Worm (Caenorhabditis elegans): Measurements from ENCODE around the gene bar-1.

The bar-1 gene

DNA sequence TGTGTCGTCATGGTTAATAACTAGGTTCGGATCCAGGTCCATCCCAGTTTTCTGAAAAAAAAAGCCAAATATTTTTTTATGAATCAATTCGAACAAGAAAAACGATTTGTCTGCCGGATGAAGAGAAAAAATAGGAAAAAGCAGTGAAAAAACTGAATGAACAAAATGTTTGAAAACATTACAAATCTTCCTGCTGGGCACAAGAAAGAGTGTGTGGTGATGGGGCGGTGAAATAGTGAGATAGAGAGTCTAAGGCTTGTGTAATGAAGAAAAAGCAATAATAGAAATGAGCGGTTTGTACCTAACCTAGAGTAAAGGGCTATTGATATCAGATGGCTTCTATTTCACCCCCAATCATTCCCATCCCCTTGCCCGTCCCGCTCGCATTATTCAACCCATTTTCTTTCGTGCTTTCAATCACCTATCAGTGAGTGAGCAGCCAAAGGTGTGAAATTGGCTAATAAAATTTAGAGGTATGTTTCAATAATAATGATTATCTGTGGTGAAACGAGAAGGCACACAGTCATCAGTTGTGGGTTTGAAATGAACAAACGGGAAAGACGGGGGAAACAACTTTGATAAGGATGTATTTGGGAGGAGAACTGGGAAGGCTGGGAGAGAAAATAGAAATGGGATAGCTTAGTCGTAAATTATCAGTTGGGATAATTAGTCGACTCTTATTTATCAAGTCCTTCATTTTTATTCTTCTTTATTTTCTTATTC is at the start of gene bar-1:
bar-1 (minus strand) TSS at position 51 of the 723 bp plus-strand sequence.
- TF ChIP-seq unc-62 (GFP tag; optimal IDR thresholded peaks at IDR 0.05): no peak

DNA sequence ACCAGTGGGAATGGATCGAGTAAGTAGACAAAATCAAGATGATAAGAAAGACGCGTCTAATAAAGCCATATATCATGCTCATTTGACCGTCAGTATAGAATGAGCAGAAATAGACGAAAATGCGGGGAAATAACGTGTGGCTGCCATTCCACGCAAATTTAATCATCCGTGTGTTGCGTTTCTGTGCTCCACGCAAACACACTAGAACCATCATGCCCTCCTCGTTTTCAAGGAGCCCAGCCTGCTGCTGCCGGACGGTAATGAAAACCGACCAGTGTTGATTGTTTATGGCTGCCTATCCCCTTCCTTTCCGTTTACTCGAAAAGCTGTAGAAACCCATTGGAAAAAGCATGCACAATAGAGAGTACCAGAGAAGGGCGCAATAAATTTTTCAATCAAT is 49.8 kb upstream of the bar-1 start:
- TF ChIP-seq unc-62 (GFP tag; optimal IDR thresholded peaks at IDR 0.05): no peak

DNA sequence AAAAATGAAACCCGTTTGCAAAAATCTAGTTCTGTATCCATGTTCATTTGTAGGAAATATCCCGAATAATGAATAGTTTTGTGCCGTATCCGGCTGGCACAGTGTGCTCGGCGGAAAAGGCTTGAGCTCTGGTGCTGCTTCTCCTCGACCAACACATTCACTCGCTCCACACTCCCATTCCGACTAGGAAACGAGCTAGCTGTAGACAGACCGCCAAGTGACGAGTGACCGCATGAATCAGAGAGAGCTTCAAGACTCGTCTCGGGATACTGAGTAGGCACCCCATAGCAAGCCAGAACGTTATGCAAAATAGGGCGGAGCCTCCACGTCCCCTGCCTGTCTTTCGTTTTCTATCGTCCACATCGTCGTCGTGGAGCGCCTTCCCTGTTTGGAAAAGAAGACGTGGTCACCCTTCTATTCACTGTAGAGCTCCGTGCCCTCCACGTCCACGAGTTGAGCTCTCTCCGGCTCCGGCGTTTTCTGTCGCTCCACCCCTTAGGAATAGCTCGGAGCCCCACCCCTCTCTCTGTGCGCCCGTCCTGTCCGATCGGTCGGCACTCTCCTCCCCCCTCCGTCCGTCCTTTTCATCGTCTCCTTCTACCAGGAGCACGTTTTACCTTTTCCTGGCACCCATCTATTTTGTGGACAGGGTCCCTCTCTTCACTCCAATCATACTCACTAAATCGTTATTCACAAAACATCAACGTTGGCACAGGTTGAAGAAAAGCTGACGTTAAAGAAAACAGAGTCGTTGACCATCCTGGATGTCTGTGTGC is 47.5 kb upstream of the bar-1 start, which contains the start of gene syd-9:
syd-9 (plus strand) TSS at position 394 of the 776 bp plus-strand sequence.
- TF ChIP-seq unc-62 (GFP tag; optimal IDR thresholded peaks at IDR 0.05): no peak

DNA sequence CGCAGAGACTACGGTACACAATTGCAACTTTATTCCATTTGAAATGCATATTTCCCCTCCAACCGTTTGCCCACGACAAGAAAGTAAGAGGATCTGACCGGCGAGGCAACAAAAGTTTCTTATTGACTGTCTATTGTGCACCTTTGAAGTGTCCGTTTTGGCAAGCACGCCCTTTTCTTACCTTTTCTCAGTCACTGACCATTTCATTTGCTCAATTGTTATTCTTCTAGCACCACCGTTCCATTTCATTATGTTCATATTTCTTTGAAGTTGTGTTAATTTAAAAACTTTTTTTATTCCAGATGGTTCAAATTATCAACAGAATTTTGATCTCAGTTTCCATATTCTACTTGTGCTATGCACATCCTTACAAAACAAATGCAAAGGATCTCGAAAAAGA is 41.0 kb upstream of the bar-1 start, which contains the start of gene spp-22:
spp-22 (plus strand) TSS at position 301 of the 400 bp plus-strand sequence.
- TF ChIP-seq unc-62 (GFP tag; optimal IDR thresholded peaks at IDR 0.05): no peak

DNA sequence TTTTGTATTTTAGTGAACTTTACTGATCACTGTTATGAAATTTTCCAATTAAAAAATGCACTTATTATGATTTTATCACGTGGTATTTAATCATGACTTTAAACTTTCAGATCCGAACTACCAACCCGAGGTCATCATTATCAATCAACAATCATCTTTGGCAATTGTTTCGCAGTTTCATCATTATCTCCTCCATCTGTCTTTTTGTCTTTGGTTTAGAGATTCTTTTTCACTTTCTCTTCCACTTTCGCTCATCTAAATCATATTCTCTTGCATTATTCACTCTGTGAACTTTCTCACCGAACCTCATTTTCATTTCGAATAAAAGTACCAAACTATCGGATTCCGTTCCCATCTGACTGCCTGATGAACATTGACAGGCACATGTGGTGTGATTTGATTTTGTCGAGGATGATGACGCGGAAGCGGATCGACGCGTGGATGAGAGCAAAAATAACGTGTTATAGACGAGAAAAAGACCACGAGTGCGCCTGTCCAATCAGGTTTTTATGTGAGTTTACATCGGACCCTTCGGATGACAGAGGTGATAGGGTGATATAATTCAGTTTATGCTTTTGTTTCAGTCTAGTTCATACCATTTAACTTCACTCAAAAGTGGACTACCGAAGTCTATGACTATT is 40.2 kb upstream of the bar-1 start:
- no peak for TF ChIP-seq unc-62 (GFP tag; optimal IDR thresholded peaks at IDR 0.05)

DNA sequence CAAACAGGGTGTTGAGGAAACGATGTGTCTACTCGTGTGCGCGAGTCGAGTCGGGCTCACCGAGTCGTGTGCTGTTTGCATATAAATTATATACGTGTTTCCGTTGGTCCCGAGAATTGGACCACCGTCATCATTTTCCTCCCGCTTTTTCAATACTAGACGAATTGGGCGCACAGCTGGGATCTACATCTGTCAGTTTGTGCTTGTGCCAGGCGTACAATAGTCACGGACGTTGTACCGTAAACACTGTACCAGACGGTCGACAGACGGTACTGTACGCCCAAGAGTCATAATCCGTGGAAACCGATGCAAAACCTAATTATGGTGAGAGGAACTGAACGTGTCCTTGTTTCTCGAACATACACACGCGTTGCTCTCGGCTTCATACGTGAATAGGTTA is 38.7 kb upstream of the bar-1 start:
- TF ChIP-seq unc-62 (GFP tag; optimal IDR thresholded peaks at IDR 0.05): no peak

DNA sequence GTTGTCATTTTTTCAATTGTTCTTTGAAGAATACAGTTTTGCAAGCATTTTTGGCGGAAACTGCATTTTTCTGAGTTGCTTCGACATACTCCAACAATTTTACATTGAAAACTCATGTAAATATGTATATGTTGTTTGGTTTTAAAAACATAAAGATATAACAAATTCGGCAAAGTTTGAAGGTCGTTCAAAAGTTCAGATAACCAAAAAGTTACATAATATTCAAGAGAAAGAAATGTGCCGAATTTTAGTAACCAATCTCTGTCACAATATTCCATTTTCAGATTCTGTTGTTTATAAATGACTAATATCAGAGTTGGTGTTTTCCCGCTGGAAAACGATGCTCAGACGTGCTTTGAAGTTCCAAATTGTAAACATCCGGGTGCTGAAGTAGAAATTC is 36.0 kb upstream of the bar-1 start, which contains the start of gene ZK867.2:
ZK867.2 (plus strand) TSS at position 301 of the 400 bp plus-strand sequence.
- no peak for TF ChIP-seq unc-62 (GFP tag; optimal IDR thresholded peaks at IDR 0.05)

DNA sequence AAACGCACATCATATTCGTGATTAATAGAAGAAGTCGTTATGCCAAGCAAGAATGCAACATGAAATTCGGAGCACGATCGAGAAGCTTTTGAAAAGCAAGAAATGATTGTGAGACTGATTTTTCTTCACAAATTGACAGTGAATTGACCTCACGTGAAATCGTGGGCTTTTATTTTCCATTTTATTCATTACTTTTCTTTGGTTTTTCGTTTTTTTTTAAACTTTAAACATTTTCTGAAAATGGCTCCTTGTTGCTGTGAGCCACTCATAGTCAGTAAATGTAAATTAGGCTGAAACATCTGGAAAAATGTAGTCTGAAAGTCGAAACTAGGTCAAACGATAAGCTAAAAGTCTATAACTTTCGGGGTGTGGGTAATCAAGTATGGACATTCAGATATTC is 34.8 kb upstream of the bar-1 start, which contains the start of gene C55B6.5:
C55B6.5 (minus strand) TSS at position 101 of the 400 bp plus-strand sequence.
- no peak for TF ChIP-seq unc-62 (GFP tag; optimal IDR thresholded peaks at IDR 0.05)

DNA sequence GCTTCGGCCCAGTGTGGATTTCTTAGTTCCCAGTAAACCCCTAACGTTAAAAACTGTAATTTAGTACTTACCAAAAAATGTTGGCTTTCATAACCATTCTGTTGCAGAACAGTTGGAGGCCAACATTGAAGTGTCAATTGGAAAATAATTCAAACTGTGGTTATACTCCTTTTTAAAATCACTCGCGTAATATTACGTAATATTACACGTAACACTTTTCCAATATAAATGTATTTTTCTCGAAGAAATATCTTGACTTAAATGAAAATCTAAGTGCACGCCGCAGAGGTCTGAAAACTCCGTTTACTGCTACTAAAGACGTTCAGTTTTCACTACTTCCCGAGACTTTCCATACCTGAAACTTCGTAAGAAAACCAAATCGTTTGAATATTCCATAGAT is 33.8 kb upstream of the bar-1 start:
- no peak for TF ChIP-seq unc-62 (GFP tag; optimal IDR thresholded peaks at IDR 0.05)

DNA sequence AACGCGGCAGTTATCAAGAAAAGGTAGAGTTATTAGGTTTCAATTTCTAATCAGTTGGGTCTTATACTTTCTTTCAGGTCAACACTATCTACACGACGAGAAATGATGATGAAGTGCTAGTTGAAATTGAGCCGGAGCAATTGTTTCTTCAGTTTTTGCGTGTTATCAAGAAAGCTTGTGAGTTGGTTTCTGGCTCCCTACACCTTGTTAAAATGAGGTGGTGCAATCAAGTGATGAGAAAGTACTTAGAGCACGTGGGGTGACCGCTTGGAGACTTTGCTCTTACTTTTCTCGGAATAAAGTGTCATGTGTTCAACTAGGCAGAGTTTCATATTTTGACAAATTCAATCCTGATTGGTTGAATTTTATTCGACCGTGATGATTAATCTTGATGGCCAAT is 30.1 kb upstream of the bar-1 start:
- no peak for TF ChIP-seq unc-62 (GFP tag; optimal IDR thresholded peaks at IDR 0.05)

DNA sequence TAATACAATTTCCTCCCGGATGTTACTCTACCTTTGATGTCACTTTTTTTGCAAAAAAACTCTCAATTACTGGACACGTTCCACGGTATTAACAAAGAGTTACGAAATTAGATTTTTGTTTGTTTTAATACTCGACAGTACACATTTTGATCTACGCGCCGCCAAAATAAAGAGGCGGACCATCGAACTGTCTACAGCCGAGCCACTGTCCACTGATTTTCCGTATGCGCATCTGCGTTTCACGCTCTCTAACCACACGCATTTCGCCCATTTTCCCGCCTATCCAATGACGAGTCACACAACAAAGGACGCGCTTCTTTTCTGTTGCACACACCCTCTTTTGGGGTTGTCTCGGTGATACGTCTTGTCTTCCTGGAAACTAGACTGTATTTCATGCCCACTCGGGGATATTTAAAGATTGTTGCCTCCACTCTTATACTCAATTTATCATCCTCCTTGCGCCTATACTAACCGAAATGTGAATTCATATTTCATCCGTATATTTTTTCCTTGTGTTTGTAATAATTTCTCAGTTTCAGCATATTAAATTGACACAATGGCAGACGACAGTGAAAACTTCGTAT is 29.5 kb upstream of the bar-1 start, which contains the start of gene C55B6.1:
C55B6.1 (plus strand) TSS at position 534 of the 584 bp plus-strand sequence.
- TF ChIP-seq unc-62 (GFP tag; optimal IDR thresholded peaks at IDR 0.05): no peak

DNA sequence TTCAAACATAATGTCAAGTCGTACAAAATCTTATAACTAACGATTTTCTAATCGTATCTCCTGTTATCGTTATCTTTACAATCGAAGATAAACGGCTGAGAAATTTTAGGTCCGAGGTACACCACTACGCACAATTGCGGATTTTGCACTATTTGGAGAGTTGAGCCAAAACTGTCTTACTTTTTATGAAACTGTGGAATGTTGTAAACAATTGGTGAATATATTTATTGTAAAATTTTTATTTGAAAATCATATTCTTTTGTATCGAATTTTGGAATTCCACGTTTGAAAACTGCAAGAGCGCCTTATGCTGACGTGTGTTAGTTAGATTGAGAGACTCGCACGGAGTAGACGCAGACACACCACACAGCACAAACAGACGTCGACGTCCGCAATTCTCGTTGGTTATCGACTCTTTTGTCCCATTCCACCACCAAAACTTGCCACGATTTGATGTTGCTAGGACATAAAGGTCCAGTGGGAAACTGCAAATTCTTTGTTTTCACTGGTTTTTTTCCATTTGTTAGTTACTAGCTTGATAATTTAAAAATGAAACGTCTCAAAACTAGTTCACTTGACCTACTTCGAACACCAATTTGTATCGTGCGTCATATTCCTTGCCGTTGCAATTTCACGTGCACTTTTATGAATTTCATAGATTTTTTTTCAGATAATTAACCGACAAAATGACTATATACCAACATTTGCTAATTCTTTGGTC is 23.6 kb upstream of the bar-1 start, which contains the start of gene dnj-7:
dnj-7 (plus strand) TSS at position 671 of the 721 bp plus-strand sequence.
- no peak for TF ChIP-seq unc-62 (GFP tag; optimal IDR thresholded peaks at IDR 0.05)

DNA sequence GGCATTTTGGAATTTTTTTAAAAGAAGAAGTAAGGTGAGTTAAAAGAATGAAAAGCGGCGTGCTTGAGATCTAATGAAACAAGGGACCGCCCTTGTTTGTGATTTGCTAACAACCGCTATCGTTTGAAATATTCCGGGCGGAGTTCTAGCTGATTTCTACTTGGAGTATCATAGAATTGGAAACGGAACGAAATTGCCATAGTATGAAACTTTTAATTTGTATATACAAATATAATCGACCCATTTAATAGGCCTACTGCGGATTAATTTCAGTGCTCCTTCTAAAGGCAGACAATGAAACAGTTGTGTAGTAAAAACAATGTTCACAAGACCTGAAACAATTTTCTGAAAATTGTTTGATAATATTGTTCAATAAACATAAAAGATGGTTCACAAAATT is 21.5 kb upstream of the bar-1 start, which contains the start of gene C55B6.7:
C55B6.7 (minus strand) TSS at position 101 of the 400 bp plus-strand sequence.
- no peak for TF ChIP-seq unc-62 (GFP tag; optimal IDR thresholded peaks at IDR 0.05)

DNA sequence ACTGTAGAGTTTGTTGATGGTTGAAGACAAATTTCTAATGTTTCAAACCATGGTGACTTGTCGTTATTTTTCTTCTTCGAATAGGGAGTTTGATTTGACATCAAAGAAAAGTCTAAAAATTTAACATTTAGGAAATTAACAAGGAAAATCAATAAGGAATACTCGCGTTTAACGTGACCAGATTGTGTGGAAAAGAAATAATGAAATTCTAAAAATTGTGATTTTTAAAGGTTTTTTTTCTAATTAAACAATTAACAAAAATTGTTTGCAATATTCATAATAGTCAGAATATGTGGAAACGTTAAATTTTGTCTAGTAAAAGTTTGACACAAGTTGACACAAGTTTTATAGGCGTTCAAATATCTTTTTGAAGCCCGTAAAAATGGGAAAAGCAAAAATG is 17.2 kb upstream of the bar-1 start, which contains the start of gene C55B6.4:
C55B6.4 (minus strand) TSS at position 101 of the 400 bp plus-strand sequence.
- TF ChIP-seq unc-62 (GFP tag; optimal IDR thresholded peaks at IDR 0.05): no peak

DNA sequence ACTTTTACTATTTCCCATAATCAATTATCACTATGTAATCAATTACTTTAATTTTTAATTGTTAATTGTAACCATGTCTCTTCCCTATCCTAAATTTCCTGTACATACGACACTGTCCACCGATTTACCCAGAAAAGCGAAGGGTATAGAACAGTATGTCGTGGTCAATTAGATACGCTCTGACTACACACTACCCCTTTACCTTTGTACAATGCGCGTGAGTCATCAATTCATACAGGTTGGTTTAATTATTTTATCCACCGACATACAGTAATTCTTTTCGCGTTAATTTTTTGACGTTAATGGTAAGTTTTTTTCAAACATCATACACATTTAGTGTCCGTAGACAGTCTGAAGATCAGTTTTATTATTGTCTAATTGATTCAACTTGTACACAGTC is 11.2 kb upstream of the bar-1 start:
- TF ChIP-seq unc-62 (GFP tag; optimal IDR thresholded peaks at IDR 0.05): no peak

Data from whole organism, dauer.